Fruit fly (Drosophila melanogaster): ENCODE data around the gene CG32320.

DNA sequence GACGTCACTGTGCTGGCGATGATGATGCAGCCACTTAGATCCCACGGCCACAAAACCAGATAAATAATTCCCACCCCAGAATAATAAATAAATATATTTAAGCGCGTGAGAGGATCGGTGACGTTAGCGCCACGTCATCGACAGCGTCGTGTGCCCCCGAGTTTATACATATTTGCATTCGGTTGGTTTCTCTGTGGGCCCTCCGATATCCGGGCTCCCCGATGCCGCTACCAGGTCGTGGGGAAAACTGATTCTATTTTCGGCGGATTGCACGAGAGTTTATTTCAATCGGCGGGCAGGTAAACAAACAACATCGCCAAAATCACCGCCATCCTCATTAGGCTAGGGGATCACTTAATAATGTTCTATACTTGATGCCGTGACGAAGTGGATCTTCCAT lies 44.2 kb upstream of the CG32320 start:
- TF ChIP-seq psq (optimal IDR thresholded peaks at IDR 0.05) (no peak), EcR (GFP tag; optimal IDR thresholded peaks at IDR 0.05) (no peak)

Measured in whole organism.